Worm (Caenorhabditis elegans) whole organism, L4 larva: Measurements from ENCODE around the gene mtcu-2.

ENCODE experiments used
- D1046.2 ChIP-seq: fragments of 200-800 bp; sonication (Bioruptor generic); IDR thresholded peaks from 2 replicates; pipeline ENCODE4 v1.3.6; 2022; ENCODE audit warnings: missing genetic modification characterization, missing compliant biosample characterization
- T26A8.4 ChIP-seq: fragments of 200-800 bp; sonication (Bioruptor generic); IDR thresholded peaks from 2 replicates; pipeline ENCODE4 v1.3.6; 2022; ENCODE audit warnings: missing genetic modification characterization, missing compliant biosample characterization
- Y105C5A.15 ChIP-seq: fragments of 200-800 bp; sonication (Bioruptor generic); IDR thresholded peaks from 2 replicates; pipeline ENCODE4 v1.3.6; 2022; ENCODE audit warnings: missing genetic modification characterization, missing compliant biosample characterization
- aha-1 ChIP-seq: fragments of 150-350 bp; peaks from one replicate; lab custom pipeline; 2014; ENCODE audit warnings: missing biosample characterization, missing genetic modification characterization
- aly-2 ChIP-seq: sonication (generic microtip); optimal IDR thresholded peaks from 2 replicates; lab custom pipeline; 2018; ENCODE audit warnings: missing biosample characterization, missing genetic modification characterization
- ama-1 ChIP-seq: fragments of 150-350 bp; optimal IDR thresholded peaks from 2 replicates; lab custom pipeline; 2014; ENCODE audit warnings: inconsistent platforms, mixed read lengths
- arid-1 ChIP-seq: fragments of 200-800 bp; sonication (Bioruptor generic); conservative IDR thresholded peaks from 2 replicates; pipeline ENCODE4 v1.3.6; 2022; ENCODE audit warnings: missing genetic modification reagents, missing genetic modification characterization, missing compliant biosample characterization
- ceh-20 ChIP-seq: fragments of 200-800 bp; sonication (Bioruptor generic); IDR thresholded peaks from 2 replicates; pipeline ENCODE4 v1.3.6; 2022; ENCODE audit warnings: missing genetic modification reagents, missing genetic modification characterization, missing compliant biosample characterization
- ceh-28 ChIP-seq: fragments of 150-350 bp; optimal IDR thresholded peaks from 2 replicates; lab custom pipeline; 2014; ENCODE audit warnings: missing biosample characterization, missing genetic modification reagents, missing genetic modification characterization
- ces-1 ChIP-seq: fragments of 150-350 bp; sonication (generic microtip); optimal IDR thresholded peaks from 4 replicates; lab custom pipeline; 2014; ENCODE audit warnings: missing biosample characterization, missing genetic modification reagents, missing genetic modification characterization
- ctbp-1 ChIP-seq: fragments of 200-800 bp; sonication (Bioruptor generic); IDR thresholded peaks from 2 replicates; pipeline ENCODE4 v1.3.6; 2022; ENCODE audit warnings: missing genetic modification reagents, missing genetic modification characterization, missing compliant biosample characterization
- daf-12 ChIP-seq: fragments of 150-350 bp; optimal IDR thresholded peaks from 2 replicates; lab custom pipeline; 2014; ENCODE audit warnings: missing biosample characterization, missing genetic modification reagents, missing genetic modification characterization
- daf-16 ChIP-seq, 3 experiments: sonication (generic microtip); optimal IDR thresholded peaks; 2 replicates each; lab custom pipeline; 2016 to 2017; ENCODE audit warnings: missing genetic modification characterization in 3 of 3, missing genetic modification reagents in 3 of 3, mild to moderate bottlenecking in 2 of 3, missing compliant biosample characterization in 2 of 3, missing biosample characterization in 1 of 3, moderate library complexity in 1 of 3
- daf-19 ChIP-seq: fragments of 200-800 bp; sonication (Bioruptor generic); conservative IDR thresholded peaks from 2 replicates; pipeline ENCODE4 v1.3.6; 2022; ENCODE audit warnings: missing genetic modification characterization, missing compliant biosample characterization
- daf-8 ChIP-seq: fragments of 200-800 bp; sonication (Bioruptor generic); IDR thresholded peaks from 2 replicates; pipeline ENCODE4 v1.3.6; 2022; ENCODE audit warnings: missing genetic modification characterization, missing compliant biosample characterization
- dve-1 ChIP-seq: sonication (generic microtip); optimal IDR thresholded peaks from 2 replicates; lab custom pipeline; 2017; ENCODE audit warnings: antibody characterized with exemption, mild to moderate bottlenecking, missing genetic modification characterization, missing compliant biosample characterization; ENCODE audit not compliant: insufficient read depth
- egl-43 ChIP-seq: fragments of 200-800 bp; sonication (Bioruptor generic); IDR thresholded peaks from 2 replicates; pipeline ENCODE4 v1.3.6; 2022; ENCODE audit warnings: missing genetic modification reagents, missing genetic modification characterization, missing compliant biosample characterization
- hlh-30 ChIP-seq: sonication (generic microtip); optimal IDR thresholded peaks from 2 replicates; lab custom pipeline; 2017; ENCODE audit warnings: antibody characterized with exemption, mild to moderate bottlenecking, missing genetic modification characterization, missing compliant biosample characterization; ENCODE audit not compliant: insufficient read depth
- jun-1 ChIP-seq: fragments of 150-350 bp; optimal IDR thresholded peaks from 2 replicates; lab custom pipeline; 2014; ENCODE audit warnings: missing biosample characterization, missing genetic modification reagents, missing genetic modification characterization
- lim-7 ChIP-seq: fragments of 200-800 bp; sonication (Bioruptor generic); IDR thresholded peaks from 2 replicates; pipeline ENCODE4 v1.3.6; 2022; ENCODE audit warnings: missing genetic modification characterization, missing compliant biosample characterization
- lin-15B ChIP-seq: fragments of 150-350 bp; sonication (generic microtip); optimal IDR thresholded peaks from 3 replicates; lab custom pipeline; 2014; ENCODE audit warnings: missing biosample characterization, missing genetic modification characterization
- lin-29 ChIP-seq: fragments of 200-800 bp; sonication (Bioruptor generic); IDR thresholded peaks from 2 replicates; pipeline ENCODE4 v1.3.6; 2022; ENCODE audit warnings: missing genetic modification reagents, missing genetic modification characterization, missing compliant biosample characterization
- madf-9 ChIP-seq: fragments of 200-800 bp; sonication (Bioruptor generic); conservative IDR thresholded peaks from 2 replicates; pipeline ENCODE4 v1.3.6; 2022; ENCODE audit warnings: missing genetic modification reagents, missing genetic modification characterization, missing compliant biosample characterization
- mxl-2 ChIP-seq: fragments of 200-800 bp; sonication (Bioruptor generic); conservative IDR thresholded peaks from 2 replicates; pipeline ENCODE4 v1.3.6; 2022; ENCODE audit warnings: missing genetic modification reagents, missing genetic modification characterization, missing compliant biosample characterization
- mxl-3 ChIP-seq: fragments of 200-800 bp; sonication (Bioruptor generic); optimal IDR thresholded peaks from 2 replicates; lab custom pipeline; 2018; ENCODE audit warnings: mild to moderate bottlenecking, missing genetic modification characterization, missing compliant biosample characterization
- nhr-102 ChIP-seq: sonication (generic microtip); optimal IDR thresholded peaks from 2 replicates; lab custom pipeline; 2016; ENCODE audit warnings: mild to moderate bottlenecking, missing genetic modification characterization, moderate library complexity, missing compliant biosample characterization
- nhr-28 ChIP-seq: fragments of 150-350 bp; optimal IDR thresholded peaks from 2 replicates; lab custom pipeline; 2014; ENCODE audit warnings: missing biosample characterization, missing genetic modification characterization
- nhr-42 ChIP-seq: fragments of 200-800 bp; sonication (Bioruptor generic); IDR thresholded peaks from 2 replicates; pipeline ENCODE4 v1.3.6; 2022; ENCODE audit warnings: missing genetic modification characterization, missing compliant biosample characterization
- nhr-6 ChIP-seq: fragments of 150-350 bp; optimal IDR thresholded peaks from 2 replicates; lab custom pipeline; 2014; ENCODE audit warnings: missing biosample characterization, missing genetic modification characterization
- nhr-77 ChIP-seq: fragments of 150-350 bp; optimal IDR thresholded peaks from 2 replicates; lab custom pipeline; 2014; ENCODE audit warnings: missing biosample characterization, missing genetic modification characterization
- pha-4 ChIP-seq, 2 experiments: fragments of 150-350 bp in 1 of 2; fragments of 200-800 bp in 1 of 2; sonication (Bioruptor generic) in 1 of 2; IDR thresholded peaks in 1 of 2; optimal IDR thresholded peaks in 1 of 2; 2 replicates each; pipeline versions ENCODE4 v1.3.6 to Lab custom; 2014 to 2022; ENCODE audit warnings: missing genetic modification characterization in 2 of 2, missing genetic modification reagents in 2 of 2, missing biosample characterization in 1 of 2, missing compliant biosample characterization in 1 of 2
- php-3 ChIP-seq: fragments of 200-800 bp; sonication (Bioruptor generic); IDR thresholded peaks from 2 replicates; pipeline ENCODE4 v1.3.6; 2022; ENCODE audit warnings: missing genetic modification reagents, missing genetic modification characterization, missing compliant biosample characterization
- rbr-2 ChIP-seq: sonication (generic microtip); optimal IDR thresholded peaks from 2 replicates; lab custom pipeline; 2016; ENCODE audit warnings: missing genotype, missing genetic modification characterization, missing compliant biosample characterization
- skn-1 ChIP-seq: fragments of 150-350 bp; optimal IDR thresholded peaks from 2 replicates; lab custom pipeline; 2014; ENCODE audit warnings: missing biosample characterization, missing genetic modification characterization
- unc-39 ChIP-seq: sonication (generic microtip); optimal IDR thresholded peaks from 2 replicates; lab custom pipeline; 2017; ENCODE audit warnings: missing biosample characterization, missing genetic modification characterization
- zfp-2 ChIP-seq: sonication (generic microtip); optimal IDR thresholded peaks from 2 replicates; lab custom pipeline; 2016; ENCODE audit warnings: mild to moderate bottlenecking, missing genetic modification characterization, missing compliant biosample characterization
- zip-2 ChIP-seq: fragments of 150-350 bp; optimal IDR thresholded peaks from 2 replicates; lab custom pipeline; 2014; ENCODE audit warnings: missing biosample characterization, missing genetic modification characterization
- ztf-11 ChIP-seq: fragments of 150-350 bp; optimal IDR thresholded peaks from 2 replicates; lab custom pipeline; 2014; ENCODE audit warnings: missing biosample characterization, missing genetic modification characterization
- ztf-7 ChIP-seq: fragments of 150-350 bp; optimal IDR thresholded peaks from 2 replicates; lab custom pipeline; 2014; ENCODE audit warnings: missing biosample characterization, missing genetic modification characterization

mtcu-2 gene

DNA sequence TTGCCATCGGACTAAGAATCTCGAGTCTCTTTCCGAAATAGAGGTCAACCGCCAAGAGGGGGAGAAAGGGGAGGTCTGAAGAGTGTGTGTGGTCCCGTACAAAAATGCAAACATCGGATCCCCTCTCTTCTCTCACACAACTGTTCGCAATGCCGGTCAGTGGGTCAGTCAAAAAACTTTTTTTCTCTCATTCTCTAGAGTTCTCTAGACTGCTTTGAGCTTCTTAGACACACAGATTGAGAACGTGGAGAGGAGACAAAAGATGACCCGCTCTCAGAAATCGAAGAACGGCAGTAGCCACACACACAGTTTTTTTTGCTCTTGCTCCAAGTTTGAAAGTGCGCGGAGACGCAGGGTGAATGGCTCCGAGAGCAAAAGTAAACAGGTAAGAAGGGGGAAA is 42.8 kb upstream of the mtcu-2 start (continued):
- TF ChIP-seq Y105C5A.15 (GFP tag; lab: Robert Waterston, UW) (no peak), unc-39 (tag; lab: Kevin White, UChicago) (no peak), pha-4 (GFP tag; IDR thresholded peaks at IDR 0.05; lab: Robert Waterston, UW) (no peak), pha-4 (tag; optimal IDR thresholded peaks at IDR 0.05; lab: Kevin White, UChicago) (peak; percentile 10), mxl-3 (GFP tag; lab: Kevin White, UChicago) (no peak)

DNA sequence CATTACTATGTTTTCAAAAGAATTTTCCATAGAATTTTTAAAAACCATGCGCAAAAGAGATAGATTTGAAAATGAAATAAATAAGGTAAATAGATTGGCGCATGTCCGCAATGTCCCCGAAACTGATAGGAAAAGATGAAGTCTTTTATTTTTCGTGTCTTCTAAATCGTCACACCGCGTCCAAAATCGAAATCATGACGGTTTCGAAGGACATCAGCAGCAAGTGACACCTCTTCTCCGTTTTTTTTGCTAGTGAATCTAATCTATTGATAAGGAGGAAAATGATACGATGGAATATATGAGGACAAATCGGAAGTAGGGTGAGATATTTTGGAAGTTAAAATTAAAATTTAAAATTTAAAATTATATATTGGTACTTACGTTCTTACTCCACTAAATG is 41.0 kb upstream of the mtcu-2 start:
- no peak for TF ChIP-seq zfp-2 (tag; lab: Kevin White, UChicago)
- no peak for TF ChIP-seq nhr-6 (tag; lab: Kevin White, UChicago)
- peak; percentile 10 for TF ChIP-seq hlh-30 (tag; lab: Kevin White, UChicago)
- TF ChIP-seq ama-1 (lab: Kevin White, UChicago): no peak
- no peak for TF ChIP-seq mxl-2 (GFP tag; lab: Robert Waterston, UW)
- TF ChIP-seq rbr-2 (tag; lab: Kevin White, UChicago): no peak
- no peak for TF ChIP-seq ceh-20
- TF ChIP-seq php-3 (GFP tag; lab: Robert Waterston, UW): no peak
- no peak for TF ChIP-seq zip-2 (tag; lab: Kevin White, UChicago)
- no peak for TF ChIP-seq daf-12
- TF ChIP-seq daf-8 (GFP tag; lab: Robert Waterston, UW): no peak
- TF ChIP-seq ctbp-1: no peak
- no peak for TF ChIP-seq daf-19 (GFP tag; lab: Robert Waterston, UW)
- no peak for TF ChIP-seq skn-1 (tag; lab: Kevin White, UChicago)
- TF ChIP-seq ces-1 (GFP tag; lab: Kevin White, UChicago): no peak
- peak; percentile 48 for TF ChIP-seq nhr-28
- TF ChIP-seq, all 104 proteins: peak for 2

ce11 chrII:10067817-10068216 is 34.8 kb upstream of the mtcu-2 start, which contains the start of gene die-1:
die-1 (minus strand) TSS chrII:10067917.
- TF ChIP-seq nhr-42 (GFP tag; lab: Robert Waterston, UW) (no peak), rbr-2 (tag; lab: Kevin White, UChicago) (no peak), ama-1 (lab: Kevin White, UChicago) (no peak), egl-43 (GFP tag; lab: Robert Waterston, UW) (no peak), daf-16 (GFP tag; optimal IDR thresholded peaks at IDR 0.05; lab: Kevin White, UChicago) (no peak), daf-16 (tag; optimal IDR thresholded peaks at IDR 0.05; lab: Kevin White, UChicago) (no peak), aha-1 (no peak), lin-29 (no peak), ztf-11 (tag; lab: Kevin White, UChicago) (no peak), ztf-7 (tag; lab: Kevin White, UChicago) (no peak), ceh-28 (no peak), D1046.2 (GFP tag; lab: Robert Waterston, UW) (no peak), nhr-77 (tag; lab: Kevin White, UChicago) (no peak), dve-1 (tag; lab: Kevin White, UChicago) (no peak), mxl-3 (GFP tag; lab: Kevin White, UChicago) (no peak), T26A8.4 (no peak)
- TF ChIP-seq, all 104 proteins: peak for 0

- TF ChIP-seq lin-29: no peak
These were observed 32.5 kb upstream of the mtcu-2 start for ce11 chrII:10065472-10065871.

DNA sequence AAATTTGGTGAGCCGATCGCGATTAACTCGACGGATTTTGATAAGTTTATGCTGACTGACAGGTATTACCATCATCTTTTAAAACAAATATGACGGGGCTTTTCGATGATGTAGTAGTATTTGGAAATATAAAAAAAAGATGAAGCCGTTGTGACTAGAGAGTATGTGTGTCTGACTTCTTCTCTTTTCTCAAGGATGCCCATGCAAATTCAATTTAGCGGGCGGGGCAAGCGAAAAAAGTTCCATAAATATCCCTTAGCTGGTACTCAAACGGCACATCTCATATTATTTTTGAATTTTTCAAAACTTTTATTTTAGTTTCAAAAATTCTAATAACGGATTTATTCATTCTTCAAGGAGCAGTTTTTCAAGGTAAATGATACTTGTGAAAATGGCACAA is 27.5 kb upstream of the mtcu-2 start, which contains the start of gene stg-1:
Gene stg-1, minus strand, starts transcription at position 153 of the 400 bp plus-strand sequence.
- TF ChIP-seq madf-9 (GFP tag; lab: Robert Waterston, UW) (no peak), lin-15B (tag; lab: Kevin White, UChicago) (no peak), arid-1 (no peak), aly-2 (tag; lab: Kevin White, UChicago) (no peak), nhr-102 (no peak), zip-2 (tag; lab: Kevin White, UChicago) (no peak), jun-1 (no peak), hlh-30 (tag; lab: Kevin White, UChicago) (no peak), daf-8 (GFP tag; lab: Robert Waterston, UW) (no peak), lim-7 (no peak)
